Worm (Caenorhabditis elegans): Measurements from ENCODE around the gene sip-1.

sip-1 gene

DNA sequence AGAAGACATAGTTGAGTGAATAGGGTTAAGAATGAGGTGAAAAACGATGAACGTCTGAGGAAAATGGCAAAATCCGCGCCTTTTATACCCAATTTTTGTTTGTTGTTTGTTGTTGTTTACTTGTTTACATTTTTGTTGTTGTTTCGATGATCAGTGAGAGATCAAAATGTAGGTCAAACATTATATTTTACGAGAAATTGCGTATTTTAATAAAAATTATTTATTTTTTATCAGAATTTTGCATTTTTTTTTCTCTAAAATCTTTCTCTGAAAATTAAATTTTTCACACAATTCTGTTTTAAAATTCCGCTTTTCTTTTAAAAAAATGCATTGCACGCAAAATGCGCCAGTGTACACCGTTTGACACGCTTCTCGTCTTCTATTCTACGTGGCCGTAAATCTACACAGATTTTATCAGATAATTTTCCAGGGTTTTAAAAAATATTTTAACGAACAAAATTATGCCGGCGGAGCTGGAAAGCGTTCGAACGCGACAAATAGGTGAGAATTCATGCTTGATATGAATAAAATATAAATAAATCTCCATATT, at the start of gene sip-1, which contains the start of gene sly-1 (continued):
- TF ChIP-seq mxl-1 (tag; optimal IDR thresholded peaks at IDR 0.05) (no peak), rpc-1 (optimal IDR thresholded peaks at IDR 0.05) (no peak), rpc-1 (tag; optimal IDR thresholded peaks at IDR 0.05) (no peak), let-526 (GFP tag; IDR thresholded peaks at IDR 0.05) (no peak), ztf-18 (tag; optimal IDR thresholded peaks at IDR 0.05) (peak; percentile 93), ccch-3 (GFP tag; optimal IDR thresholded peaks at IDR 0.05) (no peak), tlf-1 (GFP tag; optimal IDR thresholded peaks at IDR 0.05) (peak; percentile 12), fkh-3 (tag; optimal IDR thresholded peaks at IDR 0.05) (no peak), dpl-1 (GFP tag; optimal IDR thresholded peaks at IDR 0.05) (peak; percentile 66), gei-17 (GFP tag; optimal IDR thresholded peaks at IDR 0.05) (no peak), T26A5.8 (tag; optimal IDR thresholded peaks at IDR 0.05) (no peak), snpc-1.3 (tag; optimal IDR thresholded peaks at IDR 0.05; ENCODE audit: insufficient read depth) (peak; percentile 16), hmg-1.2 (GFP tag; IDR thresholded peaks at IDR 0.05) (no peak), athp-1 (tag; optimal IDR thresholded peaks at IDR 0.05) (no peak), dpff-1 (tag; optimal IDR thresholded peaks at IDR 0.05) (no peak), egrh-3 (GFP tag; IDR thresholded peaks at IDR 0.05) (no peak), aptf-2 (GFP tag; conservative IDR thresholded peaks at IDR 0.05) (no peak), aptf-3 (GFP tag; IDR thresholded peaks at IDR 0.05) (no peak), dox-1 (GFP tag; IDR thresholded peaks at IDR 0.05) (no peak; the same call in 1 of the 2 replicates), nhr-120 (GFP tag; IDR thresholded peaks at IDR 0.05) (no peak), egl-18 (GFP tag; IDR thresholded peaks at IDR 0.05) (no peak), F37B4.10 (GFP tag; IDR thresholded peaks at IDR 0.05) (no peak), ceh-27 (GFP tag; optimal IDR thresholded peaks at IDR 0.05) (no peak), Y53F4B.3 (GFP tag; IDR thresholded peaks at IDR 0.05) (no peak), lin-35 (GFP tag; optimal IDR thresholded peaks at IDR 0.05) (peak in 1 of 3 experiments; percentile 84), egl-44 (GFP tag; IDR thresholded peaks at IDR 0.05) (no peak), die-1 (tag; optimal IDR thresholded peaks at IDR 0.05) (no peak), F22D6.2 (tag; optimal IDR thresholded peaks at IDR 0.05) (no peak), B0336.3 (GFP tag; IDR thresholded peaks at IDR 0.05) (no peak), nhr-179 (tag; optimal IDR thresholded peaks at IDR 0.05) (no peak), Y53G8AR.9 (GFP tag; conservative IDR thresholded peaks at IDR 0.05) (no peak), mel-28 (tag; optimal IDR thresholded peaks at IDR 0.05; ENCODE audit: borderline replicate concordance) (no peak), madf-6 (GFP tag; IDR thresholded peaks at IDR 0.05) (peak; percentile 91), cebp-2 (GFP tag; IDR thresholded peaks at IDR 0.05) (no peak), ekl-4 (GFP tag; IDR thresholded peaks at IDR 0.05) (no peak), F39B2.1 (GFP tag; IDR thresholded peaks at IDR 0.05) (no peak), bed-1 (GFP tag; IDR thresholded peaks at IDR 0.05) (no peak), attf-6 (GFP tag; IDR thresholded peaks at IDR 0.05) (no peak), snpc-3.4 (tag; optimal IDR thresholded peaks at IDR 0.05) (no peak), nfyb-1 (GFP tag; IDR thresholded peaks at IDR 0.05) (no peak), ztf-28 (GFP tag; IDR thresholded peaks at IDR 0.05) (no peak), ceh-40 (GFP tag; IDR thresholded peaks at IDR 0.05) (no peak), efl-1 (GFP tag; optimal IDR thresholded peaks at IDR 0.05) (peak; percentile 84), nhr-90 (tag; optimal IDR thresholded peaks at IDR 0.05) (no peak), D2030.7 (GFP tag; IDR thresholded peaks at IDR 0.05) (peak; percentile 81), snpc-1.1 (tag; optimal IDR thresholded peaks at IDR 0.05; ENCODE audit: insufficient read depth) (peak; percentile 25), ztf-26 (tag; optimal IDR thresholded peaks at IDR 0.05) (no peak), ztf-25 (GFP tag; IDR thresholded peaks at IDR 0.05) (no peak), ceh-100 (GFP tag; IDR thresholded peaks at IDR 0.05) (0 out of 2 replicates have a peak, but pooled peaks have one; percentile 16), lin-54 (GFP tag; optimal IDR thresholded peaks at IDR 0.05) (peak; percentile 72)
